Fruit fly (Drosophila melanogaster) whole organism, prepupa: Measurements from ENCODE around the gene cold.

ENCODE experiments used
- CG10631 ChIP-seq: fragments of 200-800 bp; sonication (Bioruptor generic); optimal IDR thresholded peaks from 2 replicates; lab custom pipeline; 2016; ENCODE audit warnings: missing biosample characterization, missing genetic modification characterization
- CG10669 ChIP-seq: fragments of 200-800 bp; sonication (Bioruptor generic); optimal IDR thresholded peaks from 3 replicates; lab custom pipeline; 2018; ENCODE audit warnings: missing biosample characterization, mild to moderate bottlenecking, missing genetic modification characterization, moderate library complexity
- CG11294 ChIP-seq: fragments of 200-800 bp; sonication (Bioruptor generic); IDR thresholded peaks from 2 replicates; pipeline ENCODE4 v1.3.6; 2022; ENCODE audit warnings: missing biosample characterization, missing genetic modification characterization
- CG11762 ChIP-seq: fragments of 200-800 bp; sonication (Bioruptor generic); optimal IDR thresholded peaks from 3 replicates; lab custom pipeline; 2016; ENCODE audit warnings: missing biosample characterization, missing genetic modification characterization; ENCODE audit not compliant: insufficient read depth
- CG11902 ChIP-seq: fragments of 200-800 bp; sonication (Bioruptor generic); optimal IDR thresholded peaks from 3 replicates; lab custom pipeline; 2016; ENCODE audit warnings: missing biosample characterization, missing genetic modification characterization
- CG3032 ChIP-seq: fragments of 200-800 bp; optimal IDR thresholded peaks from 2 replicates; lab custom pipeline; 2019; ENCODE audit warnings: missing biosample characterization, mild to moderate bottlenecking, missing genetic modification characterization, moderate library complexity
- CG31627 ChIP-seq: fragments of 200-800 bp; sonication (Bioruptor generic); optimal IDR thresholded peaks from 3 replicates; lab custom pipeline; 2016; ENCODE audit warnings: missing biosample characterization, missing genetic modification characterization
- CG32006 ChIP-seq: fragments of 200-800 bp; sonication (Bioruptor generic); optimal IDR thresholded peaks from 3 replicates; lab custom pipeline; 2017; ENCODE audit warnings: missing biosample characterization, mild to moderate bottlenecking, missing genetic modification characterization
- CG3919 ChIP-seq: fragments of 200-800 bp; sonication (Bioruptor generic); optimal IDR thresholded peaks from 3 replicates; lab custom pipeline; 2016; ENCODE audit warnings: missing biosample characterization, missing genetic modification characterization
- CG4318 ChIP-seq: fragments of 200-800 bp; sonication (Bioruptor generic); optimal IDR thresholded peaks from 3 replicates; lab custom pipeline; 2017; ENCODE audit warnings: missing biosample characterization, mild to moderate bottlenecking, missing genetic modification characterization
- CG6163 ChIP-seq: fragments of 200-800 bp; sonication (Bioruptor generic); IDR thresholded peaks from 3 replicates; pipeline ENCODE4 v1.3.6; 2022; ENCODE audit warnings: missing biosample characterization, missing genetic modification characterization
- CG6276 ChIP-seq: fragments of 200-800 bp; sonication (Bioruptor generic); optimal IDR thresholded peaks from 2 replicates; lab custom pipeline; 2017; ENCODE audit warnings: missing biosample characterization, mild to moderate bottlenecking, missing genetic modification characterization
- CG6792 ChIP-seq: fragments of 200-800 bp; sonication (Bioruptor generic); optimal IDR thresholded peaks from 3 replicates; lab custom pipeline; 2016; ENCODE audit warnings: missing biosample characterization, missing genetic modification characterization
- CG6808 ChIP-seq: fragments of 200-800 bp; sonication (Bioruptor generic); optimal IDR thresholded peaks from 3 replicates; lab custom pipeline; 2017; ENCODE audit warnings: missing biosample characterization, missing genetic modification characterization, mild to moderate bottlenecking, moderate library complexity, missing genetic modification reagents
- CG6854 ChIP-seq: fragments of 200-800 bp; sonication (Bioruptor generic); optimal IDR thresholded peaks from 2 replicates; lab custom pipeline; 2017; ENCODE audit warnings: missing biosample characterization, mild to moderate bottlenecking, missing genetic modification characterization
- CG8319 ChIP-seq: fragments of 200-800 bp; sonication (Bioruptor generic); optimal IDR thresholded peaks from 3 replicates; lab custom pipeline; 2016; ENCODE audit warnings: missing biosample characterization, missing genetic modification characterization
- CG8632 ChIP-seq: fragments of 200-800 bp; sonication (Bioruptor generic); optimal IDR thresholded peaks from 3 replicates; lab custom pipeline; 2016; ENCODE audit warnings: missing biosample characterization, missing genetic modification characterization
- CG9139 ChIP-seq: fragments of 200-800 bp; sonication (Bioruptor generic); optimal IDR thresholded peaks from 3 replicates; lab custom pipeline; 2017; ENCODE audit warnings: missing biosample characterization, mild to moderate bottlenecking, missing genetic modification characterization
- Eip75B ChIP-seq: fragments of 200-800 bp; sonication (Bioruptor generic); optimal IDR thresholded peaks from 3 replicates; lab custom pipeline; 2016; ENCODE audit warnings: missing biosample characterization, missing genetic modification characterization
- Eip78C ChIP-seq: fragments of 200-800 bp; sonication (Bioruptor generic); peaks from one replicate; lab custom pipeline; 2016; ENCODE audit warnings: missing biosample characterization, missing genetic modification characterization
- Eip93F ChIP-seq: fragments of 200-800 bp; sonication (Bioruptor generic); optimal IDR thresholded peaks from 2 replicates; lab custom pipeline; 2016; ENCODE audit warnings: missing biosample characterization, mild to moderate bottlenecking, missing genetic modification characterization
- Ets21C ChIP-seq: fragments of 200-800 bp; sonication (Bioruptor generic); optimal IDR thresholded peaks from 3 replicates; lab custom pipeline; 2016; ENCODE audit warnings: missing biosample characterization, missing genetic modification characterization
- Gug ChIP-seq: fragments of 200-800 bp; sonication (Bioruptor generic); IDR thresholded peaks from 2 replicates; pipeline ENCODE4 v1.3.6; 2022; ENCODE audit warnings: missing biosample characterization, missing genetic modification characterization
- Hr39 ChIP-seq: fragments of 200-800 bp; sonication (Bioruptor generic); optimal IDR thresholded peaks from 2 replicates; lab custom pipeline; 2016; ENCODE audit warnings: missing biosample characterization, missing genetic modification characterization
- Met ChIP-seq: fragments of 200-800 bp; sonication (Bioruptor generic); optimal IDR thresholded peaks from 3 replicates; lab custom pipeline; 2016; ENCODE audit warnings: missing biosample characterization, missing genetic modification characterization
- Sox102F ChIP-seq: fragments of 200-800 bp; sonication (Bioruptor generic); optimal IDR thresholded peaks from 2 replicates; lab custom pipeline; 2016; ENCODE audit warnings: missing biosample characterization, mild to moderate bottlenecking, missing genetic modification characterization
- Sox14 ChIP-seq: fragments of 200-800 bp; sonication (Bioruptor generic); optimal IDR thresholded peaks from 3 replicates; lab custom pipeline; 2016; ENCODE audit warnings: missing biosample characterization, missing genetic modification characterization
- cyc ChIP-seq: fragments of 200-800 bp; sonication (Bioruptor generic); optimal IDR thresholded peaks from 3 replicates; lab custom pipeline; 2016; ENCODE audit warnings: missing biosample characterization, missing genetic modification characterization
- dac ChIP-seq: fragments of 200-800 bp; sonication (Bioruptor generic); optimal IDR thresholded peaks from 2 replicates; lab custom pipeline; 2017; ENCODE audit warnings: missing biosample characterization, mild to moderate bottlenecking, missing genetic modification characterization
- esn ChIP-seq: fragments of 200-800 bp; sonication (Bioruptor generic); optimal IDR thresholded peaks from 2 replicates; lab custom pipeline; 2016; ENCODE audit warnings: missing biosample characterization, mild to moderate bottlenecking, missing genetic modification characterization, moderate library complexity
- fkh ChIP-seq: fragments of 200-800 bp; sonication (Bioruptor generic); optimal IDR thresholded peaks from 3 replicates; lab custom pipeline; 2017; ENCODE audit warnings: missing biosample characterization, mild to moderate bottlenecking, missing genetic modification characterization, moderate library complexity
- salr ChIP-seq, 2 experiments: fragments of 200-800 bp; sonication (Bioruptor generic); optimal IDR thresholded peaks; 3 replicates each; lab custom pipeline; 2016 to 2018; ENCODE audit warnings: missing biosample characterization in 2 of 2, missing genetic modification characterization in 2 of 2, mild to moderate bottlenecking in 1 of 2
- ss ChIP-seq, 2 experiments: fragments of 200-800 bp; sonication (Bioruptor generic); optimal IDR thresholded peaks; 2 replicates in 1 of 2; 3 replicates in 1 of 2; lab custom pipeline; 2017 to 2018; ENCODE audit warnings: mild to moderate bottlenecking in 2 of 2, missing biosample characterization in 2 of 2, missing genetic modification characterization in 2 of 2, moderate library complexity in 1 of 2
- svp ChIP-seq: fragments of 200-800 bp; sonication (Bioruptor generic); peaks from one replicate; lab custom pipeline; 2016; ENCODE audit warnings: missing biosample characterization, missing genetic modification characterization
- vri ChIP-seq: fragments of 200-800 bp; sonication (Bioruptor generic); optimal IDR thresholded peaks from 3 replicates; lab custom pipeline; 2016; ENCODE audit warnings: missing biosample characterization, mild to moderate bottlenecking, missing genetic modification characterization

The cold gene

dm6 chr2L:540572-541210 is 33.4 kb upstream of the cold start (continued):
- TF ChIP-seq CG31627 (GFP tag; lab: Kevin White, UChicago) (peak; percentile 36), CG10669 (no peak), CG8632 (GFP tag; lab: Kevin White, UChicago) (no peak), CG4318 (GFP tag; lab: Kevin White, UChicago) (no peak), Eip75B (GFP tag; lab: Kevin White, UChicago) (no peak), CG11902 (GFP tag; lab: Kevin White, UChicago) (no peak), Ets21C (GFP tag; lab: Kevin White, UChicago) (no peak), salr (GFP tag; optimal IDR thresholded peaks at IDR 0.05; lab: Kevin White, UChicago) (no peak), svp (GFP tag; lab: Kevin White, UChicago) (peak; percentile 33), Hr39 (GFP tag; lab: Kevin White, UChicago) (no peak), CG6792 (GFP tag; lab: Kevin White, UChicago) (no peak), Sox14 (GFP tag; lab: Kevin White, UChicago) (peak; percentile 19), Eip78C (GFP tag; lab: Kevin White, UChicago) (peak; percentile 74), CG32006 (GFP tag; lab: Kevin White, UChicago) (no peak), esn (GFP tag; lab: Kevin White, UChicago) (no peak), vri (GFP tag; lab: Kevin White, UChicago) (no peak), Met (GFP tag; lab: Kevin White, UChicago) (no peak), CG3032 (no peak), Sox102F (GFP tag; lab: Kevin White, UChicago) (no peak), fkh (GFP tag; lab: Kevin White, UChicago) (no peak)

- TF ChIP-seq CG3919 (no peak), CG8319 (GFP tag; lab: Kevin White, UChicago) (no peak), Sox14 (GFP tag; lab: Kevin White, UChicago) (peak; percentile 34), ss (GFP tag; optimal IDR thresholded peaks at IDR 0.05; lab: Kevin White, UChicago) (no peak), CG3032 (peak; percentile 1), Gug (GFP tag; lab: Robert Waterston, UW) (no peak), CG8632 (GFP tag; lab: Kevin White, UChicago) (no peak), CG10631 (GFP tag; lab: Kevin White, UChicago) (no peak), CG6808 (GFP tag; lab: Kevin White, UChicago) (no peak), Eip75B (GFP tag; lab: Kevin White, UChicago) (no peak), dac (GFP tag; lab: Kevin White, UChicago) (no peak), esn (GFP tag; lab: Kevin White, UChicago) (no peak), cyc (no peak), CG11762 (GFP tag; lab: Kevin White, UChicago) (no peak), Eip78C (GFP tag; lab: Kevin White, UChicago) (peak; percentile 63)
Measured at dm6 chr2L:542338-542967, 31.6 kb upstream of the cold start, which contains the start of gene lwr. TSS of gene lwr (minus strand) at chr2L:542580.

- TF ChIP-seq CG6854 (GFP tag; lab: Kevin White, UChicago) (no peak), Met (GFP tag; lab: Kevin White, UChicago) (no peak), Ets21C (GFP tag; lab: Kevin White, UChicago) (no peak), CG6792 (GFP tag; lab: Kevin White, UChicago) (no peak), CG11294 (GFP tag; lab: Robert Waterston, UW) (no peak), CG6163 (GFP tag; lab: Robert Waterston, UW) (no peak), fkh (GFP tag; lab: Kevin White, UChicago) (no peak), CG31627 (GFP tag; lab: Kevin White, UChicago) (no peak), Hr39 (GFP tag; lab: Kevin White, UChicago) (no peak), svp (GFP tag; lab: Kevin White, UChicago) (no peak), CG9139 (GFP tag; lab: Kevin White, UChicago) (no peak), Eip93F (GFP tag; lab: Kevin White, UChicago) (no peak), CG8632 (GFP tag; lab: Kevin White, UChicago) (no peak), CG6276 (GFP tag; lab: Kevin White, UChicago) (no peak)
- TF ChIP-seq, all 60 proteins: peak for 0
Measured at dm6 chr2L:543799-544198, 30.3 kb upstream of the cold start.
